ENCODE assay signal across 1 fruit fly cellular context in genomic region chrX:10263957-10264248, dm6.
TF ChIP-seq lines count a peak whose summit lies in the region.

No protein-coding gene starts in this region.

TF ChIP-seq in whole organism, embryonic, 481 proteins besides CTCF, POLR2A, EP300 and RAD21 (continued from another document):
- TF ChIP-seq hth (optimal IDR thresholded peaks at IDR 0.05; lab: Kevin White, UChicago), result no peak
- 0 out of 2 replicates have a peak, but pooled peaks have one; percentile 8 for TF ChIP-seq Atf6 (GFP tag; IDR thresholded peaks at IDR 0.05; lab: Robert Waterston, UW)
- no peak for TF ChIP-seq Hey (tag; optimal IDR thresholded peaks at IDR 0.05; lab: Kevin White, UChicago)
- no peak for TF ChIP-seq CG10274 (GFP tag; optimal IDR thresholded peaks at IDR 0.05; lab: Kevin White, UChicago)
- no peak for TF ChIP-seq CG2712 (tag; optimal IDR thresholded peaks at IDR 0.05; lab: Kevin White, UChicago)
- no peak for TF ChIP-seq CG3995 (GFP tag; optimal IDR thresholded peaks at IDR 0.05; lab: Kevin White, UChicago)
- 0 out of 2 replicates have a peak, but pooled peaks have one; percentile 13 for TF ChIP-seq CG13287 (GFP tag; IDR thresholded peaks at IDR 0.05; lab: Robert Waterston, UW; ENCODE audit: partially characterized antibody)
- TF ChIP-seq grn (GFP tag; optimal IDR thresholded peaks at IDR 0.05; lab: Kevin White, UChicago), result peak; percentile 26
- TF ChIP-seq Dad (GFP tag; optimal IDR thresholded peaks at IDR 0.05; lab: Kevin White, UChicago), result no peak
- TF ChIP-seq CG8388 (GFP tag; optimal IDR thresholded peaks at IDR 0.05; lab: Kevin White, UChicago), result no peak
